Worm (Caenorhabditis elegans) whole organism, early embryonic: ENCODE data around the gene E02C12.8.

Experiments
- ama-1 ChIP-seq: fragments of 150-350 bp; optimal IDR thresholded peaks from 2 replicates; lab custom pipeline; 2014
- ceh-36 ChIP-seq: sonication (generic microtip); optimal IDR thresholded peaks from 2 replicates; lab custom pipeline; 2016; ENCODE audit warnings: missing genetic modification characterization, inconsistent platforms, missing compliant biosample characterization
- ets-7 ChIP-seq: sonication (generic microtip); optimal IDR thresholded peaks from 2 replicates; lab custom pipeline; 2016; ENCODE audit warnings: missing genotype, missing genetic modification characterization, missing compliant biosample characterization
- sea-1 ChIP-seq: fragments of 200-800 bp; sonication (Bioruptor generic); conservative IDR thresholded peaks from 2 replicates; pipeline ENCODE4 v1.3.6; 2022; ENCODE audit warnings: missing genetic modification characterization, missing compliant biosample characterization

DNA sequence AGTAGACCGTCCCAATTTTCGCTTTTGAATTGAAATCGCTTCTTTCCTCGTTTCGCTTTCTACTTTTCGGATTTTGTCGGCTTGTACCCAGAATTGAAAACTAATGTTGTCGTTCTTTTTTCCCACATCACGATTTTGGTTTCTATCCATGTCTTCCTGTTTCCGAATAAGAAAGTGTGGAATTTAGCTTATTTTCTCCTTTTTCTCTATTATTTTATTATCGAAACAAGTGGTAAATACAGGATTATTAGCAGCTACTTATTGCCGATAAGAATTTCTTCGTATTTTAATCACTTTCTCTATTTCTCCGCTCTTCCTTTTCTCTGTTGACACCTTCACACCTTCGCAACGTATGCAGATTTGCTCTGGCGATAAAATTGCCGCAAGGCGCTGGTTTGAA lies 11.5 kb upstream of the E02C12.8 start:
- TF ChIP-seq ceh-36 (no peak), sea-1 (no peak), ets-7 (no peak), ama-1 (lab: Kevin White, UChicago) (no peak)
